Worm (Caenorhabditis elegans) whole organism, young adult: Measurements from ENCODE around the gene bli-2.

Source experiments
- B0336.3 ChIP-seq: fragments of 200-800 bp; sonication (Bioruptor generic); IDR thresholded peaks from 2 replicates; pipeline ENCODE4 v1.3.6; 2022; ENCODE audit warnings: missing genetic modification characterization, missing compliant biosample characterization
- C17E4.6 ChIP-seq: fragments of 200-800 bp; sonication (Bioruptor generic); IDR thresholded peaks from 2 replicates; pipeline ENCODE4 v1.3.6; 2022; ENCODE audit warnings: missing genetic modification reagents, missing genetic modification characterization, missing compliant biosample characterization
- D2030.7 ChIP-seq: fragments of 200-800 bp; sonication (Bioruptor generic); IDR thresholded peaks from 2 replicates; pipeline ENCODE4 v1.3.6; 2022; ENCODE audit warnings: missing genetic modification reagents, missing genetic modification characterization, missing compliant biosample characterization
- F23B12.7 ChIP-seq: sonication (generic microtip); optimal IDR thresholded peaks from 2 replicates; lab custom pipeline; 2017; ENCODE audit warnings: missing genetic modification characterization, mild to moderate bottlenecking, missing compliant biosample characterization, antibody characterized with exemption, moderate library complexity; ENCODE audit not compliant: insufficient read depth
- F57C9.4 ChIP-seq: sonication (generic microtip); optimal IDR thresholded peaks from 2 replicates; lab custom pipeline; 2017; ENCODE audit warnings: mild to moderate bottlenecking, missing genetic modification characterization, missing compliant biosample characterization
- T26A5.8 ChIP-seq: sonication (generic microtip); optimal IDR thresholded peaks from 2 replicates; lab custom pipeline; 2016; ENCODE audit warnings: missing genetic modification characterization, missing compliant biosample characterization
- Y53G8AR.9 ChIP-seq: fragments of 200-800 bp; sonication (Bioruptor generic); conservative IDR thresholded peaks from 2 replicates; pipeline ENCODE4 v1.3.6; 2022; ENCODE audit warnings: missing genetic modification reagents, missing genetic modification characterization, missing compliant biosample characterization
- Y67H2A.10 ChIP-seq: fragments of 200-800 bp; sonication (Bioruptor generic); conservative IDR thresholded peaks from 2 replicates; pipeline ENCODE4 v1.3.6; 2022; ENCODE audit warnings: missing genetic modification reagents, missing genetic modification characterization, missing compliant biosample characterization
- Y79H2A.3 ChIP-seq: fragments of 200-800 bp; sonication (Bioruptor generic); conservative IDR thresholded peaks from 2 replicates; pipeline ENCODE4 v1.3.6; 2022; ENCODE audit warnings: missing genetic modification reagents, missing genetic modification characterization, missing compliant biosample characterization
- ama-1 ChIP-seq, 3 experiments: fragments of 150-350 bp in 1 of 3; sonication (generic microtip) in 2 of 3; optimal IDR thresholded peaks; 2 replicates each; lab custom pipeline; 2014 to 2018; ENCODE audit warnings: missing biosample characterization in 2 of 3, missing genetic modification characterization in 2 of 3, missing genetic modification reagents in 2 of 3
- aptf-2 ChIP-seq: fragments of 200-800 bp; sonication (Bioruptor generic); conservative IDR thresholded peaks from 2 replicates; pipeline ENCODE4 v1.3.6; 2022; ENCODE audit warnings: missing genetic modification reagents, missing genetic modification characterization, missing compliant biosample characterization
- atf-7 ChIP-seq: sonication (generic microtip); optimal IDR thresholded peaks from 2 replicates; lab custom pipeline; 2017; ENCODE audit warnings: mild to moderate bottlenecking, missing genetic modification characterization, missing compliant biosample characterization
- attf-6 ChIP-seq: fragments of 200-800 bp; sonication (Bioruptor generic); IDR thresholded peaks from 2 replicates; pipeline ENCODE4 v1.3.6; 2022; ENCODE audit warnings: missing genetic modification reagents, missing genetic modification characterization, missing compliant biosample characterization
- bed-2 ChIP-seq: fragments of 200-800 bp; sonication (Bioruptor generic); IDR thresholded peaks from 2 replicates; pipeline ENCODE4 v1.3.6; 2022; ENCODE audit warnings: missing genetic modification reagents, missing genetic modification characterization, missing compliant biosample characterization
- cebp-1 ChIP-seq, 2 experiments: fragments of 200-800 bp in 1 of 2; sonication (Bioruptor generic) in 1 of 2; sonication (generic microtip) in 1 of 2; IDR thresholded peaks in 1 of 2; optimal IDR thresholded peaks in 1 of 2; 2 replicates each; pipeline versions ENCODE4 v1.3.6 to Lab custom; 2017 to 2022; ENCODE audit warnings: missing compliant biosample characterization in 2 of 2, missing genetic modification characterization in 2 of 2, mild to moderate bottlenecking in 1 of 2, missing genetic modification reagents in 1 of 2, moderate library complexity in 1 of 2
- cebp-2 ChIP-seq: fragments of 200-800 bp; sonication (Bioruptor generic); IDR thresholded peaks from 2 replicates; pipeline ENCODE4 v1.3.6; 2022; ENCODE audit warnings: missing genetic modification characterization, missing compliant biosample characterization
- ceh-27 ChIP-seq: fragments of 200-800 bp; sonication (Bioruptor generic); optimal IDR thresholded peaks from 2 replicates; lab custom pipeline; 2018; ENCODE audit warnings: mild to moderate bottlenecking, missing genetic modification characterization, moderate library complexity, missing compliant biosample characterization
- ceh-91 ChIP-seq: fragments of 200-800 bp; sonication (Bioruptor generic); IDR thresholded peaks from 2 replicates; pipeline ENCODE4 v1.3.6; 2022; ENCODE audit warnings: missing genetic modification reagents, missing genetic modification characterization, missing compliant biosample characterization
- chd-7 ChIP-seq: sonication (generic microtip); optimal IDR thresholded peaks from 2 replicates; lab custom pipeline; 2016; ENCODE audit warnings: mild to moderate bottlenecking, missing genetic modification characterization, moderate library complexity, missing compliant biosample characterization
- dpff-1 ChIP-seq: sonication (generic microtip); optimal IDR thresholded peaks from 2 replicates; lab custom pipeline; 2017; ENCODE audit warnings: mild to moderate bottlenecking, missing genetic modification characterization, missing compliant biosample characterization
- egl-18 ChIP-seq: fragments of 200-800 bp; sonication (Bioruptor generic); IDR thresholded peaks from 2 replicates; pipeline ENCODE4 v1.3.6; 2022; ENCODE audit warnings: missing genetic modification reagents, missing genetic modification characterization, missing compliant biosample characterization
- ets-4 ChIP-seq: fragments of 200-800 bp; sonication (Bioruptor generic); optimal IDR thresholded peaks from 2 replicates; lab custom pipeline; 2018; ENCODE audit warnings: mild to moderate bottlenecking, missing genetic modification characterization, missing compliant biosample characterization
- hlh-26 ChIP-seq: fragments of 200-800 bp; sonication (Bioruptor generic); conservative IDR thresholded peaks from 2 replicates; pipeline ENCODE4 v1.3.6; 2022; ENCODE audit warnings: missing genetic modification reagents, missing genetic modification characterization, missing compliant biosample characterization
- hsf-1 ChIP-seq: fragments of 200-800 bp; sonication (Bioruptor generic); IDR thresholded peaks from 2 replicates; pipeline ENCODE4 v1.3.6; 2022; ENCODE audit warnings: missing genetic modification reagents, missing genetic modification characterization, missing compliant biosample characterization
- lin-35 ChIP-seq, 3 experiments: fragments of 150-350 bp in 2 of 3; sonication (generic microtip) in 1 of 3; optimal IDR thresholded peaks; 2 replicates each; lab custom pipeline; 2014 to 2018; ENCODE audit warnings: missing biosample characterization in 3 of 3, missing genetic modification characterization in 3 of 3, missing genetic modification reagents in 3 of 3
- lin-54 ChIP-seq: fragments of 200-800 bp; sonication (Bioruptor generic); optimal IDR thresholded peaks from 2 replicates; lab custom pipeline; 2018; ENCODE audit warnings: mild to moderate bottlenecking, missing genetic modification characterization, missing compliant biosample characterization
- lir-1 ChIP-seq: fragments of 200-800 bp; sonication (Bioruptor generic); conservative IDR thresholded peaks from 2 replicates; pipeline ENCODE4 v1.3.6; 2022; ENCODE audit warnings: missing genetic modification reagents, missing genetic modification characterization, missing compliant biosample characterization
- lsl-1 ChIP-seq: fragments of 200-800 bp; sonication (Bioruptor generic); optimal IDR thresholded peaks from 2 replicates; lab custom pipeline; 2018; ENCODE audit warnings: mild to moderate bottlenecking, missing genetic modification characterization, moderate library complexity, missing compliant biosample characterization
- lsy-27 ChIP-seq: sonication (generic microtip); optimal IDR thresholded peaks from 2 replicates; lab custom pipeline; 2017; ENCODE audit warnings: missing genetic modification characterization, mild to moderate bottlenecking, missing compliant biosample characterization, antibody characterized with exemption, missing genotype, borderline replicate concordance; ENCODE audit not compliant: insufficient read depth
- madf-8 ChIP-seq: fragments of 200-800 bp; sonication (Bioruptor generic); conservative IDR thresholded peaks from 2 replicates; pipeline ENCODE4 v1.3.6; 2022; ENCODE audit warnings: missing genetic modification reagents, missing genetic modification characterization, missing compliant biosample characterization
- nfyb-1 ChIP-seq: fragments of 200-800 bp; sonication (Bioruptor generic); IDR thresholded peaks from 2 replicates; pipeline ENCODE4 v1.3.6; 2022; ENCODE audit warnings: missing genetic modification reagents, missing genetic modification characterization, missing compliant biosample characterization
- pha-4 ChIP-seq: fragments of 150-350 bp; sonication (generic microtip); optimal IDR thresholded peaks from 2 replicates; lab custom pipeline; 2014; ENCODE audit warnings: missing biosample characterization, missing genetic modification reagents, missing genetic modification characterization
- rcor-1 ChIP-seq: fragments of 200-800 bp; sonication (Bioruptor generic); IDR thresholded peaks from 2 replicates; pipeline ENCODE4 v1.3.6; 2022; ENCODE audit warnings: missing genetic modification reagents, missing genetic modification characterization, missing compliant biosample characterization
- rpc-1 ChIP-seq, 2 experiments: fragments of 150-350 bp in 1 of 2; sonication (generic microtip) in 1 of 2; optimal IDR thresholded peaks; 2 replicates each; lab custom pipeline; 2014 to 2018; ENCODE audit warnings: missing biosample characterization in 1 of 2, missing genetic modification characterization in 1 of 2, missing genetic modification reagents in 1 of 2, missing genotype in 1 of 2
- snpc-1.1 ChIP-seq: sonication (generic microtip); optimal IDR thresholded peaks from 2 replicates; lab custom pipeline; 2017; ENCODE audit warnings: missing genetic modification characterization, mild to moderate bottlenecking, missing compliant biosample characterization, antibody characterized with exemption, moderate library complexity, missing genotype, missing genetic modification reagents; ENCODE audit not compliant: insufficient read depth
- snpc-1.3 ChIP-seq: sonication (generic microtip); optimal IDR thresholded peaks from 2 replicates; lab custom pipeline; 2017; ENCODE audit warnings: missing genetic modification characterization, mild to moderate bottlenecking, missing compliant biosample characterization, antibody characterized with exemption, moderate library complexity, missing genotype, missing genetic modification reagents; ENCODE audit not compliant: insufficient read depth
- tbx-9 ChIP-seq: sonication (generic microtip); optimal IDR thresholded peaks from 2 replicates; lab custom pipeline; 2016; ENCODE audit warnings: borderline replicate concordance, missing genetic modification characterization, inconsistent platforms, missing compliant biosample characterization
- tlf-1 ChIP-seq: fragments of 200-800 bp; sonication (Bioruptor generic); optimal IDR thresholded peaks from 2 replicates; lab custom pipeline; 2018; ENCODE audit warnings: mild to moderate bottlenecking, missing genetic modification characterization, missing compliant biosample characterization
- unc-130 ChIP-seq: sonication (generic microtip); optimal IDR thresholded peaks from 2 replicates; lab custom pipeline; 2016; ENCODE audit warnings: missing genetic modification reagents, missing genetic modification characterization, missing compliant biosample characterization
- xnd-1 ChIP-seq: sonication (generic microtip); optimal IDR thresholded peaks from 2 replicates; lab custom pipeline; 2016; ENCODE audit warnings: missing genotype, missing genetic modification reagents, missing genetic modification characterization, missing compliant biosample characterization
- ztf-18 ChIP-seq: sonication (generic microtip); optimal IDR thresholded peaks from 2 replicates; lab custom pipeline; 2016; ENCODE audit warnings: missing genotype, mild to moderate bottlenecking, missing genetic modification characterization, missing compliant biosample characterization
- ztf-25 ChIP-seq: fragments of 200-800 bp; sonication (Bioruptor generic); IDR thresholded peaks from 2 replicates; pipeline ENCODE4 v1.3.6; 2022; ENCODE audit warnings: missing genetic modification reagents, missing genetic modification characterization, missing compliant biosample characterization
- ztf-28 ChIP-seq: fragments of 200-800 bp; sonication (Bioruptor generic); IDR thresholded peaks from 2 replicates; pipeline ENCODE4 v1.3.6; 2022; ENCODE audit warnings: missing genetic modification reagents, missing genetic modification characterization, missing compliant biosample characterization

Gene bli-2

DNA sequence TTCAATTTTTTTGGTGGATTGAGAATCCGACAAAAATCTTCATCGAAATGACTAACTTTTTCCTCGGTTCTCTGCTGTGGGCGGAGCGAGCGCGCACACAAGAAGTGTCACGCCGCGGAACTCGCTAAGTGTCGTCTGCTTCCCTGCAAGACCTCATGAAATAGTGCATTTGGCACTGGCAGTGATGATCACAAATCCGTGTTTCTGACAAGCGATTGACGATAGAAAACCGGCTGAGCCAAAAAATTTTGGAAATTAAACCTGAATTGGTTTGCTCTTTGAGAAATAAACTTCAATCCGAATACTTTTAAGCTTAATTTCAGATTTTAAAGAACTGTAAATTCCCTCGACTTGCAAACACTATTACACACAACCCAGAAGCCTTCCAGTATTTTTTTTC lies 49.3 kb upstream of the bli-2 start (continued):
- TF ChIP-seq cebp-1 (GFP tag; IDR thresholded peaks at IDR 0.05; lab: Robert Waterston, UW): no peak
- peak; percentile 50 for TF ChIP-seq cebp-1 (tag; optimal IDR thresholded peaks at IDR 0.05; lab: Kevin White, UChicago)
- TF ChIP-seq lin-35 (GFP tag; optimal IDR thresholded peaks at IDR 0.05; lab: Kevin White, UChicago): peak in 1 of 3 experiments; percentile 15
- TF ChIP-seq lin-54 (GFP tag; lab: Kevin White, UChicago): peak; percentile 23
- peak; percentile 59 for TF ChIP-seq lsl-1 (GFP tag; lab: Kevin White, UChicago)
- peak; percentile 78 for TF ChIP-seq snpc-1.3 (tag; lab: Kevin White, UChicago)
- TF ChIP-seq atf-7 (tag; lab: Kevin White, UChicago): peak; percentile 6
- TF ChIP-seq ztf-28 (GFP tag; lab: Robert Waterston, UW): no peak
- TF ChIP-seq ama-1 (optimal IDR thresholded peaks at IDR 0.05; lab: Kevin White, UChicago): peak; percentile 86
- TF ChIP-seq ama-1 (GFP tag; optimal IDR thresholded peaks at IDR 0.05; lab: Kevin White, UChicago): no peak
- peak; percentile 98 for TF ChIP-seq snpc-1.1 (tag; lab: Kevin White, UChicago)
- peak; percentile 23 for TF ChIP-seq chd-7 (tag; lab: Kevin White, UChicago)
- TF ChIP-seq D2030.7 (GFP tag; lab: Robert Waterston, UW): peak; percentile 81
- TF ChIP-seq ceh-27 (GFP tag; lab: Kevin White, UChicago): peak; percentile 9
- peak; percentile 89; the same call in 1 of the 2 replicates for TF ChIP-seq attf-6 (GFP tag; lab: Robert Waterston, UW)
- peak; percentile 60; the same call in 1 of the 2 replicates for TF ChIP-seq B0336.3 (GFP tag; lab: Robert Waterston, UW)
- peak; percentile 39 for TF ChIP-seq F23B12.7 (tag; lab: Kevin White, UChicago)
- no peak for TF ChIP-seq rpc-1 (optimal IDR thresholded peaks at IDR 0.05; lab: Kevin White, UChicago)
- TF ChIP-seq rpc-1 (tag; optimal IDR thresholded peaks at IDR 0.05; lab: Kevin White, UChicago): peak; percentile 4
- TF ChIP-seq xnd-1 (tag; lab: Kevin White, UChicago): peak; percentile 32

DNA sequence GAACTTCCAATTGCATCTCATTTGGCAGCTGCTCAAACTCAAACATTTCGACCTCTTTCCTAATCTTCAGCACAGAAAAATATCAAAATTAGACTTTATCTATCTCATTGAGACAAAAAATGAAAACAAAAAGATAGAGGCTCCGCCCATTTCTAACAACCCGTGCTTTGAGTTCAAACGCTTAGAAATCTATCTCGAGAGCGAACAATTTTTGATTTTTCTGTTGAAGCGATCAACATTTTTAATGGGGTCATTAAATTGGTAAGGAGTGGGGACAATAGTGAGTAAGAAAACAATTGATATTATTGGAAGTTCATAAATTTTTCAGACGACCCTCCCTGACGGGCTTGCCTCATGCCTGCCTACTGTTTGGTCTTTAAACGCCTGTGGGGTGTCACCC lies 46.6 kb upstream of the bli-2 start, which contains the start of the genes C25H3.10 and C25H3.1:
Gene C25H3.10 (minus strand): TSS at position 101 of the 400 bp plus-strand sequence.
Gene C25H3.1 (plus strand): TSS at position 203 of the 400 bp plus-strand sequence.
- TF ChIP-seq pha-4 (tag; lab: Kevin White, UChicago) (no peak), Y53G8AR.9 (no peak), ceh-91 (GFP tag; lab: Robert Waterston, UW) (no peak), unc-130 (GFP tag; lab: Kevin White, UChicago) (no peak), cebp-2 (GFP tag; lab: Robert Waterston, UW) (no peak), Y79H2A.3 (no peak), nfyb-1 (GFP tag; lab: Robert Waterston, UW) (no peak)
- TF ChIP-seq, all 124 proteins: peak for 0

DNA sequence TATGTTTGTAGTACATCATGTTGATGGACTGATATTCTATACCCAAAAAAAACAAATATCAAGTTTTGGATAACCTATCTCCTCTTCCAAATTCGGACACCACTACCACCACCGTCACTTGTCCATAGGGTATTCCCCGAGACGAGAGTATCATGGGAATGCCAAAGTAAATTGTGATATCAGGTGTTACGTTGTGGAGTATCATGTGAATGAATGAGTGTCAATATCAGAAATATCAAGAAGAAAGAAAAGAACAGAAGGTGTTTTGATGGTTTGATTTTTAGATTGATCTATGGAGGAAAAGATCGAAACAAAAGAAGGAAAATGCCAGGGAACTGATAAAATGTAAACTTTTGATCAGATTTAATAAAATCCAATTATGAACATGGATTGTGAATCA lies 46.0 kb upstream of the bli-2 start:
- no peak for TF ChIP-seq madf-8 (GFP tag; lab: Robert Waterston, UW)
- TF ChIP-seq rcor-1 (GFP tag; lab: Robert Waterston, UW): no peak
- no peak for TF ChIP-seq bed-2 (GFP tag; lab: Robert Waterston, UW)
- no peak for TF ChIP-seq ztf-25 (GFP tag; lab: Robert Waterston, UW)
- no peak for TF ChIP-seq hsf-1
- peak; percentile 25 for TF ChIP-seq tlf-1 (GFP tag; lab: Kevin White, UChicago)
- no peak for TF ChIP-seq lir-1 (GFP tag; lab: Robert Waterston, UW)
- TF ChIP-seq ztf-18 (tag; lab: Kevin White, UChicago): no peak
- no peak for TF ChIP-seq T26A5.8 (tag; lab: Kevin White, UChicago)
- no peak for TF ChIP-seq lsy-27 (tag; lab: Kevin White, UChicago)
- TF ChIP-seq tbx-9 (tag; lab: Kevin White, UChicago): no peak
- TF ChIP-seq ets-4 (GFP tag; lab: Kevin White, UChicago): no peak
- TF ChIP-seq dpff-1 (tag; lab: Kevin White, UChicago): no peak
- peak; percentile 33 for TF ChIP-seq chd-7 (tag; lab: Kevin White, UChicago)
- TF ChIP-seq aptf-2 (GFP tag; lab: Robert Waterston, UW): no peak
- TF ChIP-seq Y67H2A.10: no peak
- TF ChIP-seq atf-7 (tag; lab: Kevin White, UChicago): peak; percentile 41
- no peak for TF ChIP-seq egl-18 (GFP tag; lab: Robert Waterston, UW)
- TF ChIP-seq hlh-26 (GFP tag; lab: Robert Waterston, UW): no peak
- no peak for TF ChIP-seq pha-4 (tag; lab: Kevin White, UChicago)
- no peak for TF ChIP-seq lsl-1 (GFP tag; lab: Kevin White, UChicago)
- TF ChIP-seq F57C9.4 (tag; lab: Kevin White, UChicago): no peak
- no peak for TF ChIP-seq C17E4.6
